Fruit fly (Drosophila melanogaster): Measurements from ENCODE around the gene CG33093.

DNA sequence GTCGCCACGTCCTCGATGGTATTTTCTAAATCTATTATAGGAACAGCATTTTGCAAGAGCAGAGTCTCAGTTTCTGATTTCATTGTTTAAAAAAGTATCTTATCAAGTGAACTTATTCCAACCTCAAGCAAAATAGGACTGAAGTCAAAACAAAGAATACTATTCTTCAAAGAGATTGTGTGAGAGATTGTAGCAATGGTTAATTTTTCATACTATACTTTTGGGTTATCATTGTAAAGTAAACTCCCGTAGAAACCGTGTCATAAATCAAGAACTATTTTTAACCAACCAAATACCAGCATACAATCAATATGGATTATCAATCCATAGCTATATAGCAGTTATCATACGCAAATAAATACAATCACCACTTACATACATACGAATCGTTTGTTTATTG, at the start of gene CG33093:
- TF ChIP-seq psq (optimal IDR thresholded peaks at IDR 0.05) = no peak
- TF ChIP-seq usp (GFP tag; optimal IDR thresholded peaks at IDR 0.05) = no peak
- no peak for TF ChIP-seq pan (optimal IDR thresholded peaks at IDR 0.05)
- no peak for TF ChIP-seq EcR (GFP tag; optimal IDR thresholded peaks at IDR 0.05)

All from whole organism.